Worm (Caenorhabditis elegans): ENCODE results near the gene C48D5.3.

The C48D5.3 gene

DNA sequence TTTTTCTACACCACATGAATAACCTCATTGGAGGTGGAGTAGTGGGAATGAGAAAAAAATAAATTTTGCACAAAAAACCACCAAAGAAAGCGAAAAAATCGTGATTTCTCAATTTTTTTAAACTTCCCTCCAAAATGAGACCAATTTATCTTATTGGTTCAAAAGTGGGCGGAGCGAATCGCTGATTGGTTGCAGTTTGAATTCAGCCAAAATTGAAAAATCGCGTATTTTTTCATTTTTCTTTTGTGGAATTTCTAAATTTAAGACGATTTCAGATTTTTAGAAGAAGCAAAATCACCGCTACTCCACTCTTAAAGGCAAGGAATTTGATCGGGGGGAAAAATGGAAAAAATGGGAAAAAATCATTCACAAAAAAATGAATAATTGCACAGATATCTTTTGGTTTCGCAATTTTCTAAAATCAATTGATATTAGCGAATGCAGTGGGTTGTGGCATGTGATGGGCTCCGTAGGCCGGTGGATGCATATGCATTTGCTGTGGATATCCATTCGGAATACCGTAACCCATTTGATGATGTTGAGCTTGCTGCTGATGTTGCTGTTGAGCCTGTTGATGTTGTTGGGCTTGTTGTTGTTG, 31.4 kb upstream of the C48D5.3 start:
- TF ChIP-seq nfya-1 (tag; optimal IDR thresholded peaks at IDR 0.05) (peak; percentile 75), fkh-10 (GFP tag; optimal IDR thresholded peaks at IDR 0.05) (no peak)

DNA sequence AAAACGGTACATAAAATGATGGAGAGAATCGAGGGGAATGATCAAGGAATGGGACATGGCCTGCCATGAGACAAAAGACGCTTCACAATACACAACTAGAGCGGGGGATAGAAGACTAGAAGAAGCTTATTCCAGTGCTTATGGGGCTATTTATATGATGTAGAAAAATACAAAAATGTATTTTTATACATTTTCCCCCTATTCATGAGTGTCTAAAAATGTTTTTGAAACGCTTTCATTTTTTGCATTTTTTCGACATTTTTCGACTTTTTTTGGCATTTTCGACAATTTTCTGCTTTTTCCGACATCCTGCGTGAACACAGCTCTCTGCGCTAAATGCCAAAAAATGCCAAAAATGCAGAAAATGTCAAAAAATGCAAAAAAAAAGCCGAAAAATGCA, 30.9 kb upstream of the C48D5.3 start:
- no peak for TF ChIP-seq C08G9.2 (tag; optimal IDR thresholded peaks at IDR 0.05)
- TF ChIP-seq T23F11.4 (GFP tag; optimal IDR thresholded peaks at IDR 0.05): no peak
- no peak for TF ChIP-seq hlh-8 (tag; optimal IDR thresholded peaks at IDR 0.05)
- TF ChIP-seq elt-2 (tag; optimal IDR thresholded peaks at IDR 0.05): no peak
- TF ChIP-seq ref-2 (tag; optimal IDR thresholded peaks at IDR 0.05): no peak
- no peak for TF ChIP-seq hlh-6 (tag; optimal IDR thresholded peaks at IDR 0.05)
- no peak for TF ChIP-seq sox-4 (tag; optimal IDR thresholded peaks at IDR 0.05)
- no peak for TF ChIP-seq zip-5 (tag; optimal IDR thresholded peaks at IDR 0.05)
- no peak for TF ChIP-seq pat-9 (tag; optimal IDR thresholded peaks at IDR 0.05)
- no peak for TF ChIP-seq ttx-3 (tag; optimal IDR thresholded peaks at IDR 0.05)
- TF ChIP-seq che-1 (tag; optimal IDR thresholded peaks at IDR 0.05): no peak

DNA sequence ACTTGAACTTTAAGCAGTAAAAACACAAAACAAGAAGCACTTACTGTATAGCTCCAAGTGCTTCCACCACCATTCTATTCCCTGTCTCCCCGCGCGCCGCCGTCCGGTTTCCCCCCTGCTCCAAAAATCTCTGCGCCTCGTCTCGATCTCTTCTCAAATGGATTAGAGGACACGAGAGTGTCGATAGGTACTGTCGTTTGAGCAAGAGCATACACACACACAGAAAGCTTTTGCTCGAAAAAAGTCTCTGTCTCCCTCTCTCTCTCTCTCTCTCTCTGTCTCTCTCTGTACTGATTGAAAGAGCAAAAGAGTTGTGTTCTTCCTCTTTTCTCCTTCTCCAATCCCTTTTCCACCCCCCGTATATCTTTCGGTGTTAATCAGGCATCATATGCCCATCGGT, 24.1 kb upstream of the C48D5.3 start:
- TF ChIP-seq tbx-2 (tag; optimal IDR thresholded peaks at IDR 0.05) (no peak), ceh-31 (tag; optimal IDR thresholded peaks at IDR 0.05) (peak; percentile 12), T23F11.4 (GFP tag; optimal IDR thresholded peaks at IDR 0.05) (peak; percentile 32), syd-9 (tag; optimal IDR thresholded peaks at IDR 0.05) (no peak), ceh-2 (tag; optimal IDR thresholded peaks at IDR 0.05) (peak; percentile 17), nfya-1 (tag; optimal IDR thresholded peaks at IDR 0.05) (no peak)

DNA sequence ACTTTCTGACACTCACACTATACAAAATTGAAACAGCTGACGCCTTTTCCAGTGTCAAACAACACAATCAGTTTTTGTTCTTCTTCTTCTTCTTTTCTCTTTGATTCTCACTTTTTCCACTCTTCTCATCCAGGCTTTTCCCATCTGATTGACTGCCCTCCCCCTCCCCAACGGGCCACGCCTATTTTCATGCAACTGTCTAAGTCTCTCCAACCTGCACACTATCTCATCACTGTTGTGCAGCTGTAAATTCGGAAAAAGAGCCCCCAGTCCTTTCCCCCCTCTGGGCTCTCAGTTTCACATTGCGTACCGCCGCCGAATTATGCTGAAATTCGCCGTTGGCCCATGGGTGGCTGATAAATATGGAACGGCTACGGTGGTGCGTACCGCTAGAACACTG, 19.7 kb upstream of the C48D5.3 start:
- TF ChIP-seq sdc-2 (tag; optimal IDR thresholded peaks at IDR 0.05) (no peak), ceh-45 (GFP tag; IDR thresholded peaks at IDR 0.05) (no peak), tbx-7 (tag; optimal IDR thresholded peaks at IDR 0.05) (no peak), hlh-15 (tag; optimal IDR thresholded peaks at IDR 0.05) (no peak), pros-1 (tag; optimal IDR thresholded peaks at IDR 0.05) (no peak), T23F11.4 (GFP tag; optimal IDR thresholded peaks at IDR 0.05) (no peak), fax-1 (tag; optimal IDR thresholded peaks at IDR 0.05) (no peak), unc-3 (GFP tag; conservative IDR thresholded peaks at IDR 0.05) (no peak), unc-3 (tag; optimal IDR thresholded peaks at IDR 0.05) (no peak), fkh-6 (tag; optimal IDR thresholded peaks at IDR 0.05) (peak; percentile 18), unc-42 (tag; optimal IDR thresholded peaks at IDR 0.05) (peak; percentile 8), ceh-2 (tag; optimal IDR thresholded peaks at IDR 0.05) (no peak), che-1 (tag; optimal IDR thresholded peaks at IDR 0.05) (no peak), K02D7.2 (tag; optimal IDR thresholded peaks at IDR 0.05) (no peak), ceh-24 (tag; optimal IDR thresholded peaks at IDR 0.05) (no peak), hlh-13 (GFP tag; optimal IDR thresholded peaks at IDR 0.05) (no peak), ceh-31 (tag; optimal IDR thresholded peaks at IDR 0.05) (no peak), nhr-11 (tag; optimal IDR thresholded peaks at IDR 0.05) (no peak), ceh-14 (tag; optimal IDR thresholded peaks at IDR 0.05) (peak; percentile 4), ceh-18 (tag; optimal IDR thresholded peaks at IDR 0.05) (peak; percentile 67), nfya-1 (tag; optimal IDR thresholded peaks at IDR 0.05) (peak; percentile 15), K09A11.1 (tag; optimal IDR thresholded peaks at IDR 0.05; ENCODE audit: insufficient read depth) (no peak), ref-2 (tag; optimal IDR thresholded peaks at IDR 0.05) (peak; percentile 21), pha-4 (tag; optimal IDR thresholded peaks at IDR 0.05) (no peak), lim-6 (tag; optimal IDR thresholded peaks at IDR 0.05) (no peak), ahr-1 (tag; optimal IDR thresholded peaks at IDR 0.05) (no peak), mec-3 (tag; optimal IDR thresholded peaks at IDR 0.05; ENCODE audit: borderline replicate concordance) (peak; percentile 7), unc-86 (tag; optimal IDR thresholded peaks at IDR 0.05) (no peak), pqm-1 (tag; optimal IDR thresholded peaks at IDR 0.05) (no peak), unc-55 (GFP tag; optimal IDR thresholded peaks at IDR 0.05) (peak; percentile 79), odd-2 (tag; optimal IDR thresholded peaks at IDR 0.05) (no peak)

All from whole organism, late embryonic.